Worm (Caenorhabditis elegans) whole organism, mixed stage, embryonic: ENCODE measurements around the gene ZK550.6.
A peak's percentile ranks its signal among the peaks of the same experiment; 100 is the strongest.

Source experiments
- M03D4.4 ChIP-seq: sonication (generic microtip); optimal IDR thresholded peaks from 2 replicates; lab custom pipeline; 2017; ENCODE audit warnings: mild to moderate bottlenecking, missing genetic modification characterization, missing compliant biosample characterization
- bed-3 ChIP-seq: fragments of 200-800 bp; sonication (Bioruptor generic); optimal IDR thresholded peaks from 3 replicates; lab custom pipeline; 2018; ENCODE audit warnings: mild to moderate bottlenecking, missing genetic modification characterization, moderate library complexity, missing compliant biosample characterization
- blmp-1 ChIP-seq: fragments of 150-350 bp; optimal IDR thresholded peaks from 2 replicates; lab custom pipeline; 2014; ENCODE audit warnings: missing biosample characterization, missing genetic modification characterization
- ceh-43 ChIP-seq: fragments of 200-800 bp; sonication (Bioruptor generic); optimal IDR thresholded peaks from 2 replicates; lab custom pipeline; 2018; ENCODE audit warnings: mild to moderate bottlenecking, missing genetic modification characterization, moderate library complexity, missing compliant biosample characterization
- ceh-83 ChIP-seq: fragments of 200-800 bp; sonication (Bioruptor generic); optimal IDR thresholded peaks from 2 replicates; lab custom pipeline; 2018; ENCODE audit warnings: mild to moderate bottlenecking, missing genetic modification characterization, missing compliant biosample characterization
- ces-1 ChIP-seq: fragments of 150-350 bp; optimal IDR thresholded peaks from 2 replicates; lab custom pipeline; 2014; ENCODE audit warnings: missing biosample characterization, missing genetic modification reagents, missing genetic modification characterization
- cnd-1 ChIP-seq: fragments of 200-800 bp; sonication (Bioruptor generic); optimal IDR thresholded peaks from 2 replicates; lab custom pipeline; 2018; ENCODE audit warnings: mild to moderate bottlenecking, missing genetic modification characterization, missing compliant biosample characterization
- drap-1 ChIP-seq: fragments of 200-800 bp; sonication (Bioruptor generic); optimal IDR thresholded peaks from 3 replicates; lab custom pipeline; 2018; ENCODE audit warnings: mild to moderate bottlenecking, missing genetic modification characterization, missing compliant biosample characterization
- elt-1 ChIP-seq: sonication (generic microtip); optimal IDR thresholded peaks from 2 replicates; lab custom pipeline; 2017; ENCODE audit warnings: missing genetic modification characterization, mild to moderate bottlenecking, missing compliant biosample characterization, antibody characterized with exemption, moderate library complexity, borderline replicate concordance; ENCODE audit not compliant: insufficient read depth
- elt-3 ChIP-seq: fragments of 150-350 bp; optimal IDR thresholded peaks from 2 replicates; lab custom pipeline; 2014; ENCODE audit warnings: missing biosample characterization, missing genetic modification characterization
- flh-1 ChIP-seq: fragments of 200-800 bp; sonication (Bioruptor generic); optimal IDR thresholded peaks from 2 replicates; lab custom pipeline; 2018; ENCODE audit warnings: mild to moderate bottlenecking, missing genetic modification characterization, moderate library complexity, missing compliant biosample characterization
- ham-2 ChIP-seq: fragments of 200-800 bp; sonication (Bioruptor generic); optimal IDR thresholded peaks from 2 replicates; lab custom pipeline; 2018; ENCODE audit warnings: mild to moderate bottlenecking, missing genetic modification characterization, missing compliant biosample characterization
- lin-32 ChIP-seq: fragments of 200-800 bp; sonication (Bioruptor generic); optimal IDR thresholded peaks from 2 replicates; lab custom pipeline; 2018; ENCODE audit warnings: mild to moderate bottlenecking, missing genetic modification characterization, missing compliant biosample characterization
- mab-5 ChIP-seq: fragments of 150-350 bp; optimal IDR thresholded peaks from 2 replicates; lab custom pipeline; 2014; ENCODE audit warnings: missing biosample characterization, missing genetic modification characterization
- mls-2 ChIP-seq: sonication (generic microtip); optimal IDR thresholded peaks from 2 replicates; lab custom pipeline; 2016; ENCODE audit warnings: mild to moderate bottlenecking, missing genetic modification characterization, moderate library complexity, missing compliant biosample characterization
- nhr-12 ChIP-seq: fragments of 150-350 bp; optimal IDR thresholded peaks from 2 replicates; lab custom pipeline; 2014; ENCODE audit warnings: missing biosample characterization, missing genetic modification characterization
- nhr-2 ChIP-seq: fragments of 150-350 bp; optimal IDR thresholded peaks from 2 replicates; lab custom pipeline; 2014; ENCODE audit warnings: missing biosample characterization, missing genetic modification characterization
- nhr-237 ChIP-seq: fragments of 150-350 bp; optimal IDR thresholded peaks from 2 replicates; lab custom pipeline; 2014; ENCODE audit warnings: missing biosample characterization, missing genetic modification characterization
- nhr-28 ChIP-seq: fragments of 150-350 bp; optimal IDR thresholded peaks from 2 replicates; lab custom pipeline; 2014; ENCODE audit warnings: missing biosample characterization, missing genetic modification characterization
- nhr-76 ChIP-seq: sonication (generic microtip); optimal IDR thresholded peaks from 2 replicates; lab custom pipeline; 2017; ENCODE audit warnings: missing biosample characterization, missing genetic modification characterization
- sem-2 ChIP-seq: fragments of 200-800 bp; sonication (Bioruptor generic); optimal IDR thresholded peaks from 2 replicates; lab custom pipeline; 2018; ENCODE audit warnings: mild to moderate bottlenecking, missing genetic modification characterization, missing compliant biosample characterization
- snpc-4 ChIP-seq: fragments of 150-350 bp; optimal IDR thresholded peaks from 2 replicates; lab custom pipeline; 2014; ENCODE audit warnings: missing biosample characterization, missing genetic modification characterization
- sptf-1 ChIP-seq: sonication (generic microtip); optimal IDR thresholded peaks from 2 replicates; lab custom pipeline; 2017; ENCODE audit warnings: mild to moderate bottlenecking, missing genetic modification characterization, moderate library complexity, missing compliant biosample characterization
- tbx-8 ChIP-seq: fragments of 200-800 bp; sonication (Bioruptor generic); optimal IDR thresholded peaks from 2 replicates; lab custom pipeline; 2018; ENCODE audit warnings: mild to moderate bottlenecking, missing genetic modification characterization, moderate library complexity, missing compliant biosample characterization
- unc-120 ChIP-seq: sonication (generic microtip); optimal IDR thresholded peaks from 2 replicates; lab custom pipeline; 2017; ENCODE audit warnings: missing genetic modification characterization, missing compliant biosample characterization; ENCODE audit not compliant: poor library complexity, severe bottlenecking
- unc-39 ChIP-seq: fragments of 150-350 bp; optimal IDR thresholded peaks from 2 replicates; lab custom pipeline; 2014; ENCODE audit warnings: missing biosample characterization, missing genetic modification characterization
- unc-62 ChIP-seq: fragments of 150-350 bp; optimal IDR thresholded peaks from 2 replicates; lab custom pipeline; 2014; ENCODE audit warnings: missing biosample characterization, missing genetic modification reagents, missing genetic modification characterization
- zip-8 ChIP-seq: fragments of 150-350 bp; optimal IDR thresholded peaks from 2 replicates; lab custom pipeline; 2014; ENCODE audit warnings: missing biosample characterization, missing genetic modification characterization
- ztf-11 ChIP-seq: fragments of 150-350 bp; optimal IDR thresholded peaks from 2 replicates; lab custom pipeline; 2014; ENCODE audit warnings: missing biosample characterization, missing genetic modification characterization

Gene ZK550.6

ce11 chrIV:17267304-17267891 lies 5.1 kb upstream of the ZK550.6 start:
- peak; percentile 2 for TF ChIP-seq nhr-2 (tag; lab: Kevin White, UChicago)
- peak; percentile 44 for TF ChIP-seq ces-1
- no peak for TF ChIP-seq M03D4.4 (tag; lab: Kevin White, UChicago)
- no peak for TF ChIP-seq mab-5 (tag; lab: Kevin White, UChicago)

ce11 chrIV:17265716-17266115 lies 3.4 kb upstream of the ZK550.6 start:
- no peak for TF ChIP-seq unc-120 (tag; lab: Kevin White, UChicago)
- TF ChIP-seq elt-1 (tag; lab: Kevin White, UChicago), result no peak
- TF ChIP-seq unc-62 (GFP tag; lab: Kevin White, UChicago), result no peak
- TF ChIP-seq drap-1 (GFP tag; lab: Kevin White, UChicago), result no peak
- TF ChIP-seq ceh-83, result no peak
- no peak for TF ChIP-seq unc-39 (tag; lab: Kevin White, UChicago)

- TF ChIP-seq tbx-8 (GFP tag; lab: Kevin White, UChicago), result no peak
- no peak for TF ChIP-seq zip-8 (tag; lab: Kevin White, UChicago)
- TF ChIP-seq sem-2 (GFP tag; lab: Kevin White, UChicago), result no peak
- TF ChIP-seq elt-3, result no peak
- no peak for TF ChIP-seq ceh-43 (GFP tag; lab: Kevin White, UChicago)
- TF ChIP-seq ces-1, result no peak
- no peak for TF ChIP-seq unc-120 (tag; lab: Kevin White, UChicago)
- no peak for TF ChIP-seq bed-3
- TF ChIP-seq M03D4.4 (tag; lab: Kevin White, UChicago), result no peak
- TF ChIP-seq ceh-83, result no peak
- TF ChIP-seq nhr-76 (tag; lab: Kevin White, UChicago), result no peak
- TF ChIP-seq drap-1 (GFP tag; lab: Kevin White, UChicago), result no peak
- TF ChIP-seq snpc-4 (tag; lab: Kevin White, UChicago), result no peak
- no peak for TF ChIP-seq nhr-12 (tag; lab: Kevin White, UChicago)
- no peak for TF ChIP-seq ztf-11 (tag; lab: Kevin White, UChicago)
- no peak for TF ChIP-seq nhr-28
Observed at ce11 chrIV:17265279-17265678, 3.0 kb upstream of the ZK550.6 start, which contains the start of gene str-187. TSS of gene str-187 (plus strand) at chrIV:17265579.

ce11 chrIV:17264714-17265113 lies 2.4 kb upstream of the ZK550.6 start, which contains the start of gene F26D10.13:
TSS of gene F26D10.13 (minus strand) at chrIV:17264814.
- TF ChIP-seq nhr-12 (tag; lab: Kevin White, UChicago) (no peak), ztf-11 (tag; lab: Kevin White, UChicago) (no peak), ces-1 (no peak), ham-2 (GFP tag; lab: Kevin White, UChicago) (no peak), elt-3 (no peak), unc-120 (tag; lab: Kevin White, UChicago) (no peak), blmp-1 (tag; lab: Kevin White, UChicago) (no peak), ceh-43 (GFP tag; lab: Kevin White, UChicago) (no peak), unc-62 (GFP tag; lab: Kevin White, UChicago) (no peak), flh-1 (GFP tag; lab: Kevin White, UChicago) (no peak), nhr-76 (tag; lab: Kevin White, UChicago) (no peak), snpc-4 (tag; lab: Kevin White, UChicago) (no peak), M03D4.4 (tag; lab: Kevin White, UChicago) (no peak), nhr-28 (no peak), bed-3 (no peak)

ce11 chrIV:17263714-17264113 lies 1.4 kb upstream of the ZK550.6 start:
- TF ChIP-seq elt-3, result no peak
- TF ChIP-seq lin-32 (GFP tag; lab: Kevin White, UChicago), result no peak
- TF ChIP-seq nhr-76 (tag; lab: Kevin White, UChicago), result no peak
- TF ChIP-seq sem-2 (GFP tag; lab: Kevin White, UChicago), result no peak
- TF ChIP-seq mab-5 (tag; lab: Kevin White, UChicago), result no peak
- no peak for TF ChIP-seq ztf-11 (tag; lab: Kevin White, UChicago)
- TF ChIP-seq nhr-2 (tag; lab: Kevin White, UChicago), result no peak
- no peak for TF ChIP-seq sptf-1 (tag; lab: Kevin White, UChicago)
- no peak for TF ChIP-seq tbx-8 (GFP tag; lab: Kevin White, UChicago)
- no peak for TF ChIP-seq nhr-237 (tag; lab: Kevin White, UChicago)
- no peak for TF ChIP-seq cnd-1
- TF ChIP-seq flh-1 (GFP tag; lab: Kevin White, UChicago), result no peak
- no peak for TF ChIP-seq ceh-83
- TF ChIP-seq mls-2, result no peak
